Fruit fly (Drosophila melanogaster) whole organism, embryonic: ENCODE data around the gene CG9631.

ENCODE experiments used
- B-H2 ChIP-seq: fragments of 200-800 bp; sonication (Bioruptor generic); optimal IDR thresholded peaks from 2 replicates; lab custom pipeline; 2018; ENCODE audit warnings: missing biosample characterization, mild to moderate bottlenecking, missing genetic modification characterization
- CG16863 ChIP-seq: fragments of 200-800 bp; sonication (Bioruptor generic); optimal IDR thresholded peaks from 3 replicates; lab custom pipeline; 2016; ENCODE audit warnings: missing biosample characterization, missing genetic modification characterization
- CG3847 ChIP-seq: fragments of 200-800 bp; sonication (Bioruptor generic); IDR thresholded peaks from 2 replicates; pipeline ENCODE4 v1.3.6; 2022; ENCODE audit warnings: missing biosample characterization, missing genetic modification characterization
- CG8359 ChIP-seq: fragments of 200-800 bp; sonication (Bioruptor generic); optimal IDR thresholded peaks from 2 replicates; lab custom pipeline; 2017; ENCODE audit warnings: missing biosample characterization, mild to moderate bottlenecking, missing genetic modification characterization, borderline replicate concordance
- Deaf1 ChIP-seq: fragments of 200-800 bp; optimal IDR thresholded peaks from 3 replicates; lab custom pipeline; 2019; ENCODE audit warnings: missing biosample characterization, mild to moderate bottlenecking, missing genetic modification characterization, moderate library complexity
- Ets65A ChIP-seq: fragments of 200-800 bp; sonication (Bioruptor generic); peaks from one replicate; lab custom pipeline; 2016; ENCODE audit warnings: missing biosample characterization, missing genetic modification characterization
- Jarid2 ChIP-seq: fragments of 200-800 bp; sonication (Bioruptor generic); optimal IDR thresholded peaks from 3 replicates; lab custom pipeline; 2017; ENCODE audit warnings: mild to moderate bottlenecking, missing biosample characterization, missing genetic modification reagents, missing genetic modification characterization
- Mrtf ChIP-seq: fragments of 200-800 bp; sonication (Bioruptor generic); IDR thresholded peaks from 3 replicates; pipeline ENCODE4 v1.3.6; 2022; ENCODE audit warnings: missing biosample characterization, missing genetic modification characterization
- Trl ChIP-seq, 3 experiments: fragments of >200 bp in 2 of 3; fragments of 200-800 bp in 1 of 3; sonication (Bioruptor generic) in 1 of 3; optimal IDR thresholded peaks; 2 replicates in 1 of 3; 3 replicates in 2 of 3; lab custom pipeline; 2016 to 2017; ENCODE audit warnings: missing biosample characterization in 1 of 3, missing genetic modification characterization in 1 of 3
- dpn ChIP-seq, 2 experiments: fragments of 200-800 bp; sonication (Bioruptor generic); optimal IDR thresholded peaks; 3 replicates each; lab custom pipeline; 2016; ENCODE audit warnings: missing biosample characterization in 2 of 2, missing genetic modification characterization in 2 of 2
- ewg ChIP-seq: fragments of 200-800 bp; sonication (Bioruptor generic); optimal IDR thresholded peaks from 3 replicates; lab custom pipeline; 2017; ENCODE audit warnings: mild to moderate bottlenecking, missing biosample characterization, missing genetic modification reagents, missing genetic modification characterization
- scrt ChIP-seq: fragments of 200-800 bp; sonication (Bioruptor generic); optimal IDR thresholded peaks from 2 replicates; lab custom pipeline; 2018; ENCODE audit warnings: missing biosample characterization, mild to moderate bottlenecking, missing genetic modification characterization, moderate library complexity
- sd ChIP-seq: fragments of 200-800 bp; sonication (Bioruptor generic); optimal IDR thresholded peaks from 3 replicates; lab custom pipeline; 2018; ENCODE audit warnings: missing biosample characterization, mild to moderate bottlenecking, missing genetic modification characterization, moderate library complexity
- tx ChIP-seq: fragments of 200-800 bp; sonication (Bioruptor generic); optimal IDR thresholded peaks from 2 replicates; lab custom pipeline; 2016; ENCODE audit warnings: missing biosample characterization, missing genetic modification characterization
- wek ChIP-seq: fragments of 200-800 bp; sonication (Bioruptor generic); optimal IDR thresholded peaks from 3 replicates; lab custom pipeline; 2018; ENCODE audit warnings: missing biosample characterization, mild to moderate bottlenecking, missing genetic modification characterization, moderate library complexity

The CG9631 gene

dm6 chr3R:14217839-14218238 lies 8.7 kb downstream of the CG9631 start, which contains the start of gene CG9649:
CG9649 (minus strand) TSS chr3R:14217882.
- TF ChIP-seq CG3847 (GFP tag; lab: Robert Waterston, UW) = no peak
- no peak for TF ChIP-seq B-H2

dm6 chr3R:14214776-14215175 lies 11.8 kb downstream of the CG9631 start, which contains the start of gene Dop1R1:
Dop1R1 (minus strand) TSS chr3R:14214810.
- no peak for TF ChIP-seq wek
- peak; percentile 96 for TF ChIP-seq scrt (GFP tag; lab: Kevin White, UChicago)
- TF ChIP-seq tx (GFP tag; lab: Kevin White, UChicago) = no peak
- peak; percentile 37 for TF ChIP-seq Ets65A
- peak; percentile 4 for TF ChIP-seq Jarid2
- peak; percentile 68 for TF ChIP-seq ewg (GFP tag; lab: Kevin White, UChicago)
- no peak for TF ChIP-seq dpn (GFP tag; optimal IDR thresholded peaks at IDR 0.05; lab: Kevin White, UChicago)
- no peak for TF ChIP-seq CG16863 (GFP tag; lab: Kevin White, UChicago)
- no peak for TF ChIP-seq sd (tag; lab: Kevin White, UChicago)
- peak; percentile 99 for TF ChIP-seq CG8359
- peak; percentile 76 for TF ChIP-seq Deaf1 (tag; lab: Kevin White, UChicago)
- 0 out of 3 replicates have a peak, but pooled peaks have one; percentile 27 for TF ChIP-seq Mrtf
- peak; percentile 4 to 40 for TF ChIP-seq Trl (optimal IDR thresholded peaks at IDR 0.05; lab: Kevin White, UChicago)
- no peak for TF ChIP-seq Trl (GFP tag; optimal IDR thresholded peaks at IDR 0.05; lab: Kevin White, UChicago)
